Fruit fly (Drosophila melanogaster) whole organism, embryonic: ENCODE results near the gene Kdm3.

Experiments used
- CG10321 ChIP-seq: fragments of 200-800 bp; sonication (Bioruptor generic); IDR thresholded peaks from 2 replicates; pipeline ENCODE4 v1.3.6; 2022; ENCODE audit warnings: missing biosample characterization, missing genetic modification characterization
- CG12071 ChIP-seq: fragments of 200-800 bp; sonication (Bioruptor generic); optimal IDR thresholded peaks from 3 replicates; lab custom pipeline; 2018; ENCODE audit warnings: missing biosample characterization, mild to moderate bottlenecking, missing genetic modification characterization
- CG12942 ChIP-seq: fragments of 200-800 bp; sonication (Bioruptor generic); optimal IDR thresholded peaks from 3 replicates; lab custom pipeline; 2016; ENCODE audit warnings: missing biosample characterization, missing genetic modification characterization
- CG17385 ChIP-seq: fragments of 200-800 bp; sonication (Bioruptor generic); optimal IDR thresholded peaks from 3 replicates; lab custom pipeline; 2018; ENCODE audit warnings: missing biosample characterization, mild to moderate bottlenecking, missing genetic modification characterization
- CG18599 ChIP-seq: fragments of 200-800 bp; sonication (Bioruptor generic); optimal IDR thresholded peaks from 3 replicates; lab custom pipeline; 2017; ENCODE audit warnings: missing biosample characterization, missing genetic modification characterization, mild to moderate bottlenecking, moderate library complexity, missing genetic modification reagents
- CG31388 ChIP-seq: fragments of 200-800 bp; sonication (Bioruptor generic); optimal IDR thresholded peaks from 2 replicates; lab custom pipeline; 2016; ENCODE audit warnings: missing biosample characterization, missing genetic modification characterization
- CG4328 ChIP-seq: fragments of 200-800 bp; sonication (Bioruptor generic); optimal IDR thresholded peaks from 3 replicates; lab custom pipeline; 2017; ENCODE audit warnings: missing biosample characterization, missing genetic modification reagents, missing genetic modification characterization
- CG43689 ChIP-seq: fragments of 200-800 bp; sonication (Bioruptor generic); IDR thresholded peaks from 2 replicates; pipeline ENCODE4 v1.3.6; 2022; ENCODE audit warnings: missing biosample characterization, missing genetic modification characterization
- CG4424 ChIP-seq: fragments of 200-800 bp; sonication (Bioruptor generic); optimal IDR thresholded peaks from 3 replicates; lab custom pipeline; 2016; ENCODE audit warnings: missing biosample characterization, missing genetic modification characterization
- CG4617 ChIP-seq: fragments of 200-800 bp; sonication (Bioruptor generic); optimal IDR thresholded peaks from 3 replicates; lab custom pipeline; 2016; ENCODE audit warnings: missing biosample characterization, missing genetic modification characterization, borderline replicate concordance
- CG6175 ChIP-seq: fragments of 200-800 bp; sonication (Bioruptor generic); IDR thresholded peaks from 3 replicates; pipeline ENCODE4 v1.3.6; 2022; ENCODE audit warnings: missing biosample characterization, missing genetic modification characterization
- CG6689 ChIP-seq: fragments of 200-800 bp; sonication (Bioruptor generic); IDR thresholded peaks from 2 replicates; pipeline ENCODE4 v1.3.6; 2022; ENCODE audit warnings: missing biosample characterization, missing genetic modification characterization
- CG7745 ChIP-seq: fragments of 200-800 bp; sonication (Bioruptor generic); optimal IDR thresholded peaks from 2 replicates; lab custom pipeline; 2018; ENCODE audit warnings: missing biosample characterization, mild to moderate bottlenecking, missing genetic modification characterization, moderate library complexity
- CG8944 ChIP-seq: fragments of 200-800 bp; sonication (Bioruptor generic); optimal IDR thresholded peaks from 3 replicates; lab custom pipeline; 2016; ENCODE audit warnings: missing biosample characterization, missing genetic modification characterization
- CG9727 ChIP-seq: fragments of 200-800 bp; sonication (Bioruptor generic); optimal IDR thresholded peaks from 3 replicates; lab custom pipeline; 2017; ENCODE audit warnings: missing biosample characterization, mild to moderate bottlenecking, missing genetic modification characterization
- CG9797 ChIP-seq: fragments of 200-800 bp; sonication (Bioruptor generic); optimal IDR thresholded peaks from 3 replicates; lab custom pipeline; 2018; ENCODE audit warnings: missing biosample characterization, mild to moderate bottlenecking, missing genetic modification characterization
- CG9932 ChIP-seq: fragments of 200-800 bp; sonication (Bioruptor generic); IDR thresholded peaks from 2 replicates; pipeline ENCODE4 v1.3.6; 2022; ENCODE audit warnings: missing biosample characterization, missing genetic modification characterization
- Camta ChIP-seq: fragments of 200-800 bp; sonication (Bioruptor generic); optimal IDR thresholded peaks from 2 replicates; lab custom pipeline; 2016; ENCODE audit warnings: missing biosample characterization, missing genetic modification characterization
- Dad ChIP-seq: fragments of 200-800 bp; sonication (Bioruptor generic); optimal IDR thresholded peaks from 3 replicates; lab custom pipeline; 2016; ENCODE audit warnings: missing biosample characterization, missing genetic modification characterization
- Dek ChIP-seq: fragments of 200-800 bp; sonication (Bioruptor generic); optimal IDR thresholded peaks from 3 replicates; lab custom pipeline; 2019; ENCODE audit warnings: missing biosample characterization, mild to moderate bottlenecking, missing genetic modification characterization, moderate library complexity
- Hsf ChIP-seq: fragments of 200-800 bp; sonication (Bioruptor generic); optimal IDR thresholded peaks from 3 replicates; lab custom pipeline; 2016; ENCODE audit warnings: missing biosample characterization, missing genetic modification characterization
- Jarid2 ChIP-seq: fragments of 200-800 bp; sonication (Bioruptor generic); optimal IDR thresholded peaks from 3 replicates; lab custom pipeline; 2017; ENCODE audit warnings: mild to moderate bottlenecking, missing biosample characterization, missing genetic modification reagents, missing genetic modification characterization
- MBD-R2 ChIP-seq: fragments of 200-800 bp; sonication (Bioruptor generic); IDR thresholded peaks from 2 replicates; pipeline ENCODE4 v1.3.6; 2022; ENCODE audit warnings: missing biosample characterization, missing genetic modification characterization
- MESR4 ChIP-seq: fragments of 200-800 bp; sonication (Bioruptor generic); optimal IDR thresholded peaks from 2 replicates; lab custom pipeline; 2018; ENCODE audit warnings: missing biosample characterization, mild to moderate bottlenecking, missing genetic modification characterization, moderate library complexity
- MTF-1 ChIP-seq: fragments of 200-800 bp; sonication (Bioruptor generic); optimal IDR thresholded peaks from 2 replicates; lab custom pipeline; 2018; ENCODE audit warnings: missing biosample characterization, mild to moderate bottlenecking, missing genetic modification characterization, borderline replicate concordance
- Med ChIP-seq: fragments of 200-800 bp; sonication (Bioruptor generic); peaks from one replicate; lab custom pipeline; 2016; ENCODE audit warnings: missing biosample characterization, missing genetic modification characterization, mild to moderate bottlenecking, inconsistent platforms, moderate library complexity
- Mrtf ChIP-seq: fragments of 200-800 bp; sonication (Bioruptor generic); IDR thresholded peaks from 3 replicates; pipeline ENCODE4 v1.3.6; 2022; ENCODE audit warnings: missing biosample characterization, missing genetic modification characterization
- Neu2 ChIP-seq: fragments of 200-800 bp; sonication (Bioruptor generic); optimal IDR thresholded peaks from 3 replicates; lab custom pipeline; 2016; ENCODE audit warnings: missing biosample characterization, missing genetic modification characterization, borderline replicate concordance
- Optix ChIP-seq: fragments of 200-800 bp; sonication (Bioruptor generic); IDR thresholded peaks from 3 replicates; pipeline ENCODE4 v1.3.6; 2022; ENCODE audit warnings: missing biosample characterization, missing genetic modification characterization
- Side ChIP-seq: fragments of 200-800 bp; sonication (Bioruptor generic); optimal IDR thresholded peaks from 2 replicates; lab custom pipeline; 2016; ENCODE audit warnings: missing biosample characterization, missing genetic modification characterization
- Taf1 ChIP-seq: fragments of 200-800 bp; sonication (Bioruptor generic); IDR thresholded peaks from 2 replicates; pipeline ENCODE4 v1.3.6; 2022; ENCODE audit warnings: missing biosample characterization, missing genetic modification characterization
- Xrp1 ChIP-seq: fragments of 200-800 bp; sonication (Bioruptor generic); IDR thresholded peaks from 2 replicates; pipeline ENCODE4 v1.3.6; 2022; ENCODE audit warnings: missing biosample characterization, missing genetic modification characterization
- YL-1 ChIP-seq: fragments of 200-800 bp; sonication (Bioruptor generic); optimal IDR thresholded peaks from 3 replicates; lab custom pipeline; 2017; ENCODE audit warnings: missing biosample characterization, mild to moderate bottlenecking, missing genetic modification characterization
- abd-A ChIP-seq: fragments of 200-800 bp; sonication (Bioruptor generic); optimal IDR thresholded peaks from 3 replicates; lab custom pipeline; 2019; ENCODE audit warnings: missing biosample characterization, mild to moderate bottlenecking, missing genetic modification characterization, moderate library complexity
- cad ChIP-seq: fragments of >200 bp; optimal IDR thresholded peaks from 2 replicates; lab custom pipeline; 2017; ENCODE audit warnings: missing biosample characterization, missing genetic modification characterization
- cwo ChIP-seq: fragments of 200-800 bp; sonication (Bioruptor generic); optimal IDR thresholded peaks from 3 replicates; lab custom pipeline; 2017; ENCODE audit warnings: missing biosample characterization, missing genetic modification characterization, mild to moderate bottlenecking, moderate library complexity, missing genetic modification reagents
- dm ChIP-seq: fragments of 200-800 bp; sonication (Bioruptor generic); optimal IDR thresholded peaks from 3 replicates; lab custom pipeline; 2016; ENCODE audit warnings: missing biosample characterization, missing genetic modification characterization
- hbn ChIP-seq: fragments of 200-800 bp; sonication (Bioruptor generic); IDR thresholded peaks from 2 replicates; pipeline ENCODE4 v1.3.6; 2022; ENCODE audit warnings: missing biosample characterization, missing genetic modification characterization; ENCODE audit not compliant: partially characterized antibody
- jumu ChIP-seq: fragments of 200-800 bp; sonication (Bioruptor generic); optimal IDR thresholded peaks from 3 replicates; lab custom pipeline; 2016; ENCODE audit warnings: missing biosample characterization, missing genetic modification characterization
- maf-S ChIP-seq: fragments of 200-800 bp; sonication (Bioruptor generic); optimal IDR thresholded peaks from 2 replicates; lab custom pipeline; 2016; ENCODE audit warnings: missing biosample characterization, missing genetic modification characterization
- pnt ChIP-seq: fragments of 200-800 bp; sonication (Bioruptor generic); optimal IDR thresholded peaks from 3 replicates; lab custom pipeline; 2016; ENCODE audit warnings: missing biosample characterization, missing genetic modification characterization
- ranshi ChIP-seq: fragments of 200-800 bp; sonication (Bioruptor generic); IDR thresholded peaks from 2 replicates; pipeline ENCODE4 v1.3.6; 2022; ENCODE audit warnings: missing biosample characterization, missing genetic modification characterization
- ro ChIP-seq: fragments of 200-800 bp; sonication (Bioruptor generic); IDR thresholded peaks from 2 replicates; pipeline ENCODE4 v1.3.6; 2022; ENCODE audit warnings: missing biosample characterization, missing genetic modification characterization
- sens ChIP-seq: fragments of 200-800 bp; sonication (Bioruptor generic); peaks from one replicate; lab custom pipeline; 2016; ENCODE audit warnings: missing biosample characterization, missing genetic modification characterization
- so ChIP-seq: fragments of 200-800 bp; sonication (Bioruptor generic); IDR thresholded peaks from 3 replicates; pipeline ENCODE4 v1.3.6; 2022; ENCODE audit warnings: missing biosample characterization, missing genetic modification characterization
- stc ChIP-seq: fragments of 200-800 bp; sonication (Bioruptor generic); IDR thresholded peaks from 2 replicates; pipeline ENCODE4 v1.3.6; 2022; ENCODE audit warnings: missing biosample characterization, missing genetic modification characterization
- toy ChIP-seq: fragments of 200-800 bp; sonication (Bioruptor generic); IDR thresholded peaks from 2 replicates; pipeline ENCODE4 v1.3.6; 2022; ENCODE audit warnings: missing biosample characterization, missing genetic modification characterization
- twi ChIP-seq: fragments of 200-800 bp; optimal IDR thresholded peaks from 2 replicates; lab custom pipeline; 2019; ENCODE audit warnings: missing biosample characterization, mild to moderate bottlenecking, missing genetic modification characterization, moderate library complexity
- unc-4 ChIP-seq: fragments of 200-800 bp; sonication (Bioruptor generic); IDR thresholded peaks from 2 replicates; pipeline ENCODE4 v1.3.6; 2022; ENCODE audit warnings: missing biosample characterization, missing genetic modification characterization; ENCODE audit not compliant: partially characterized antibody

Gene Kdm3

dm6 chr3R:9493627-9494626 lies 21.9 kb upstream of the Kdm3 start, which contains the start of gene CG16779 (continued):
- TF ChIP-seq CG6689 (0 out of 2 replicates have a peak, but pooled peaks have one; percentile 25), unc-4 (GFP tag; lab: Robert Waterston, UW) (peak; percentile 37; the same call in 1 of the 2 replicates), Camta (GFP tag; lab: Kevin White, UChicago) (no peak), CG43689 (GFP tag; lab: Robert Waterston, UW) (no peak), CG31388 (GFP tag; lab: Kevin White, UChicago) (no peak), CG7745 (tag; lab: Kevin White, UChicago) (no peak), Xrp1 (GFP tag; lab: Robert Waterston, UW) (0 out of 2 replicates have a peak, but pooled peaks have one; percentile 10), Dad (GFP tag; lab: Kevin White, UChicago) (no peak), Neu2 (no peak), YL-1 (GFP tag; lab: Kevin White, UChicago) (no peak), cad (peak; percentile 85), CG4617 (no peak), CG17385 (GFP tag; lab: Kevin White, UChicago) (peak; percentile 33), Med (GFP tag; lab: Kevin White, UChicago) (peak; percentile 69), Optix (GFP tag; lab: Robert Waterston, UW) (no peak), CG9727 (GFP tag; lab: Kevin White, UChicago) (peak; percentile 65), CG10321 (peak; percentile 87), dm (GFP tag; lab: Kevin White, UChicago) (no peak), CG18599 (GFP tag; lab: Kevin White, UChicago) (peak; percentile 32), CG9932 (no peak), CG12942 (GFP tag; lab: Kevin White, UChicago) (no peak), CG8944 (GFP tag; lab: Kevin White, UChicago) (no peak), MTF-1 (GFP tag; lab: Kevin White, UChicago) (no peak), Side (no peak), Jarid2 (GFP tag; lab: Kevin White, UChicago) (no peak), Taf1 (GFP tag; lab: Robert Waterston, UW) (no peak), maf-S (GFP tag; lab: Kevin White, UChicago) (no peak), so (GFP tag; lab: Robert Waterston, UW) (no peak), sens (GFP tag; lab: Kevin White, UChicago) (peak; percentile 92), toy (GFP tag; lab: Robert Waterston, UW) (no peak), jumu (GFP tag; lab: Kevin White, UChicago) (no peak), CG4328 (GFP tag; lab: Kevin White, UChicago) (peak; percentile 26), ranshi (GFP tag; lab: Robert Waterston, UW) (0 out of 2 replicates have a peak, but pooled peaks have one; percentile 19), abd-A (tag; lab: Kevin White, UChicago) (peak; percentile 44), MESR4 (GFP tag; lab: Kevin White, UChicago) (no peak), ro (GFP tag; lab: Robert Waterston, UW) (no peak), MBD-R2 (no peak; the same call in 1 of the 2 replicates), Mrtf (GFP tag; lab: Robert Waterston, UW) (no peak), stc (no peak), CG6175 (GFP tag; lab: Robert Waterston, UW) (no peak), twi (tag; lab: Kevin White, UChicago) (peak; percentile 58), Dek (tag; lab: Kevin White, UChicago) (no peak), CG12071 (GFP tag; lab: Kevin White, UChicago) (no peak), cwo (GFP tag; lab: Kevin White, UChicago) (peak; percentile 100), Hsf (peak; percentile 29), hbn (GFP tag; lab: Robert Waterston, UW) (no peak), CG9797 (no peak), CG4424 (GFP tag; lab: Kevin White, UChicago) (peak; percentile 15), pnt (peak; percentile 9)
